Fruit fly (Drosophila melanogaster) whole organism, embryonic: ENCODE data around the gene rols.

Experiments used
- Atf-2 ChIP-seq: fragments of 200-800 bp; sonication (Bioruptor generic); optimal IDR thresholded peaks from 2 replicates; lab custom pipeline; 2016; ENCODE audit warnings: missing biosample characterization, missing genetic modification characterization
- Atf3 ChIP-seq: fragments of 200-800 bp; sonication (Bioruptor generic); optimal IDR thresholded peaks from 3 replicates; lab custom pipeline; 2016; ENCODE audit warnings: missing biosample characterization, missing genetic modification characterization
- Bteb2 ChIP-seq: fragments of 200-800 bp; sonication (Bioruptor generic); optimal IDR thresholded peaks from 2 replicates; lab custom pipeline; 2016; ENCODE audit warnings: missing biosample characterization, missing genetic modification characterization
- CG12769 ChIP-seq: fragments of 200-800 bp; sonication (Bioruptor generic); optimal IDR thresholded peaks from 2 replicates; lab custom pipeline; 2019; ENCODE audit warnings: missing biosample characterization, mild to moderate bottlenecking, missing genetic modification characterization, moderate library complexity
- CG13894 ChIP-seq: fragments of 200-800 bp; sonication (Bioruptor generic); optimal IDR thresholded peaks from 3 replicates; lab custom pipeline; 2018; ENCODE audit warnings: missing biosample characterization, mild to moderate bottlenecking, missing genetic modification characterization, moderate library complexity
- CG14667 ChIP-seq: fragments of 200-800 bp; sonication (Bioruptor generic); IDR thresholded peaks from 2 replicates; pipeline ENCODE4 v1.3.6; 2022; ENCODE audit warnings: missing biosample characterization, missing genetic modification characterization
- CG15073 ChIP-seq: fragments of 200-800 bp; sonication (Bioruptor generic); optimal IDR thresholded peaks from 2 replicates; lab custom pipeline; 2016; ENCODE audit warnings: missing biosample characterization, missing genetic modification characterization
- CG17359 ChIP-seq: fragments of 200-800 bp; sonication (Bioruptor generic); optimal IDR thresholded peaks from 3 replicates; lab custom pipeline; 2018; ENCODE audit warnings: missing biosample characterization, mild to moderate bottlenecking, missing genetic modification characterization, moderate library complexity
- CG2889 ChIP-seq: fragments of 200-800 bp; sonication (Bioruptor generic); IDR thresholded peaks from 3 replicates; pipeline ENCODE4 v1.3.6; 2022; ENCODE audit warnings: missing biosample characterization, missing genetic modification characterization
- CG3065 ChIP-seq: fragments of 200-800 bp; sonication (Bioruptor generic); optimal IDR thresholded peaks from 2 replicates; lab custom pipeline; 2016; ENCODE audit warnings: missing biosample characterization, missing genetic modification characterization
- CG31365 ChIP-seq: fragments of 200-800 bp; sonication (Bioruptor generic); optimal IDR thresholded peaks from 2 replicates; lab custom pipeline; 2018; ENCODE audit warnings: missing biosample characterization, mild to moderate bottlenecking, missing genetic modification characterization
- CG32767 ChIP-seq: fragments of 200-800 bp; sonication (Bioruptor generic); IDR thresholded peaks from 2 replicates; pipeline ENCODE4 v1.3.6; 2022; ENCODE audit warnings: missing biosample characterization, missing genetic modification characterization
- CG5245 ChIP-seq: fragments of 200-800 bp; sonication (Bioruptor generic); optimal IDR thresholded peaks from 3 replicates; lab custom pipeline; 2016; ENCODE audit warnings: missing biosample characterization, missing genetic modification characterization
- CG6254 ChIP-seq: fragments of 200-800 bp; sonication (Bioruptor generic); optimal IDR thresholded peaks from 3 replicates; lab custom pipeline; 2017; ENCODE audit warnings: mild to moderate bottlenecking, missing biosample characterization, missing genetic modification reagents, missing genetic modification characterization
- CG6791 ChIP-seq: fragments of 200-800 bp; sonication (Bioruptor generic); IDR thresholded peaks from 3 replicates; pipeline ENCODE4 v1.3.6; 2022; ENCODE audit warnings: missing biosample characterization, missing genetic modification characterization; ENCODE audit not compliant: partially characterized antibody
- CG7928 ChIP-seq: fragments of 200-800 bp; sonication (Bioruptor generic); optimal IDR thresholded peaks from 2 replicates; lab custom pipeline; 2017; ENCODE audit warnings: missing biosample characterization, mild to moderate bottlenecking, missing genetic modification characterization
- CG7963 ChIP-seq: fragments of 200-800 bp; sonication (Bioruptor generic); IDR thresholded peaks from 3 replicates; pipeline ENCODE4 v1.3.6; 2022; ENCODE audit warnings: missing biosample characterization, missing genetic modification characterization; ENCODE audit not compliant: partially characterized antibody
- CG9727 ChIP-seq: fragments of 200-800 bp; sonication (Bioruptor generic); optimal IDR thresholded peaks from 3 replicates; lab custom pipeline; 2017; ENCODE audit warnings: missing biosample characterization, mild to moderate bottlenecking, missing genetic modification characterization
- CG9876 ChIP-seq: fragments of 200-800 bp; sonication (Bioruptor generic); optimal IDR thresholded peaks from 2 replicates; lab custom pipeline; 2016; ENCODE audit warnings: missing biosample characterization, missing genetic modification characterization
- CrebB ChIP-seq: fragments of 200-800 bp; sonication (Bioruptor generic); optimal IDR thresholded peaks from 3 replicates; lab custom pipeline; 2018; ENCODE audit warnings: missing biosample characterization, mild to moderate bottlenecking, missing genetic modification characterization
- Deaf1 ChIP-seq: fragments of 200-800 bp; optimal IDR thresholded peaks from 3 replicates; lab custom pipeline; 2019; ENCODE audit warnings: missing biosample characterization, mild to moderate bottlenecking, missing genetic modification characterization, moderate library complexity
- E2f1 ChIP-seq: fragments of 200-800 bp; sonication (Bioruptor generic); IDR thresholded peaks from 2 replicates; pipeline ENCODE4 v1.3.6; 2022; ENCODE audit warnings: missing biosample characterization, missing genetic modification characterization
- Hr3 ChIP-seq: fragments of 200-800 bp; sonication (Bioruptor generic); optimal IDR thresholded peaks from 3 replicates; lab custom pipeline; 2016; ENCODE audit warnings: missing biosample characterization, missing genetic modification characterization
- Kr ChIP-seq: fragments of 200-800 bp; sonication (Bioruptor generic); optimal IDR thresholded peaks from 2 replicates; lab custom pipeline; 2017; ENCODE audit warnings: missing biosample characterization, mild to moderate bottlenecking, missing genetic modification characterization
- Lpt ChIP-seq: fragments of >200 bp; optimal IDR thresholded peaks from 2 replicates; lab custom pipeline; 2018; ENCODE audit warnings: missing biosample characterization, missing genetic modification characterization
- MESR4 ChIP-seq: fragments of 200-800 bp; sonication (Bioruptor generic); optimal IDR thresholded peaks from 2 replicates; lab custom pipeline; 2018; ENCODE audit warnings: missing biosample characterization, mild to moderate bottlenecking, missing genetic modification characterization, moderate library complexity
- Opbp ChIP-seq: fragments of 200-800 bp; sonication (Bioruptor generic); IDR thresholded peaks from 3 replicates; pipeline ENCODE4 v1.3.6; 2022; ENCODE audit warnings: missing biosample characterization, missing genetic modification characterization; ENCODE audit not compliant: partially characterized antibody
- Ptx1 ChIP-seq: fragments of 200-800 bp; sonication (Bioruptor generic); IDR thresholded peaks from 2 replicates; pipeline ENCODE4 v1.3.6; 2022; ENCODE audit warnings: missing biosample characterization, missing genetic modification characterization
- Xbp1 ChIP-seq: fragments of 200-800 bp; sonication (Bioruptor generic); optimal IDR thresholded peaks from 3 replicates; lab custom pipeline; 2016; ENCODE audit warnings: missing biosample characterization, mild to moderate bottlenecking, missing genetic modification characterization
- ab ChIP-seq: fragments of 200-800 bp; sonication (Bioruptor generic); optimal IDR thresholded peaks from 2 replicates; lab custom pipeline; 2016; ENCODE audit warnings: missing biosample characterization, missing genetic modification characterization
- abd-A ChIP-seq: fragments of 200-800 bp; sonication (Bioruptor generic); optimal IDR thresholded peaks from 3 replicates; lab custom pipeline; 2019; ENCODE audit warnings: missing biosample characterization, mild to moderate bottlenecking, missing genetic modification characterization, moderate library complexity
- ap ChIP-seq: fragments of 200-800 bp; sonication (Bioruptor generic); IDR thresholded peaks from 2 replicates; pipeline ENCODE4 v1.3.6; 2022; ENCODE audit warnings: missing biosample characterization, missing genetic modification characterization
- bowl ChIP-seq: fragments of 200-800 bp; sonication (Bioruptor generic); IDR thresholded peaks from 2 replicates; pipeline ENCODE4 v1.3.6; 2022; ENCODE audit warnings: missing biosample characterization, missing genetic modification characterization
- crc ChIP-seq: fragments of 200-800 bp; sonication (Bioruptor generic); optimal IDR thresholded peaks from 2 replicates; lab custom pipeline; 2016; ENCODE audit warnings: missing biosample characterization, missing genetic modification characterization
- crp ChIP-seq, 2 experiments: fragments of 200-800 bp; sonication (Bioruptor generic); optimal IDR thresholded peaks; 2 replicates in 1 of 2; 3 replicates in 1 of 2; lab custom pipeline; 2017; ENCODE audit warnings: missing biosample characterization in 2 of 2, missing genetic modification characterization in 2 of 2, mild to moderate bottlenecking in 1 of 2, moderate library complexity in 1 of 2
- grau ChIP-seq: fragments of 200-800 bp; optimal IDR thresholded peaks from 3 replicates; lab custom pipeline; 2019; ENCODE audit warnings: missing biosample characterization, mild to moderate bottlenecking, missing genetic modification characterization, moderate library complexity
- h ChIP-seq: fragments of >200 bp; optimal IDR thresholded peaks from 2 replicates; lab custom pipeline; 2017
- hbn ChIP-seq: fragments of 200-800 bp; sonication (Bioruptor generic); IDR thresholded peaks from 2 replicates; pipeline ENCODE4 v1.3.6; 2022; ENCODE audit warnings: missing biosample characterization, missing genetic modification characterization; ENCODE audit not compliant: partially characterized antibody
- hth ChIP-seq: fragments of >200 bp; optimal IDR thresholded peaks from 2 replicates; lab custom pipeline; 2017; ENCODE audit warnings: inconsistent platforms
- inv ChIP-seq: fragments of 200-800 bp; sonication (Bioruptor generic); IDR thresholded peaks from 2 replicates; pipeline ENCODE4 v1.3.6; 2022; ENCODE audit warnings: missing biosample characterization, missing genetic modification characterization; ENCODE audit not compliant: partially characterized antibody
- kah ChIP-seq: fragments of 200-800 bp; sonication (Bioruptor generic); optimal IDR thresholded peaks from 2 replicates; lab custom pipeline; 2018; ENCODE audit warnings: missing biosample characterization, mild to moderate bottlenecking, missing genetic modification characterization
- klu ChIP-seq: fragments of 200-800 bp; sonication (Bioruptor generic); IDR thresholded peaks from 2 replicates; pipeline ENCODE4 v1.3.6; 2022; ENCODE audit warnings: missing biosample characterization, missing genetic modification characterization
- lbe ChIP-seq: fragments of 200-800 bp; sonication (Bioruptor generic); optimal IDR thresholded peaks from 2 replicates; lab custom pipeline; 2016; ENCODE audit warnings: missing biosample characterization, mild to moderate bottlenecking, missing genetic modification characterization
- lov ChIP-seq, 2 experiments: fragments of 200-800 bp in 1 of 2; fragments of >200 bp in 1 of 2; sonication (Bioruptor generic) in 1 of 2; IDR thresholded peaks in 1 of 2; optimal IDR thresholded peaks in 1 of 2; 2 replicates in 1 of 2; 3 replicates in 1 of 2; pipeline versions ENCODE4 v1.3.6 to Lab custom; 2017 to 2022; ENCODE audit warnings: missing biosample characterization in 1 of 2, missing genetic modification characterization in 1 of 2
- pita ChIP-seq: fragments of 200-800 bp; sonication (Bioruptor generic); optimal IDR thresholded peaks from 2 replicates; lab custom pipeline; 2017; ENCODE audit warnings: missing biosample characterization, mild to moderate bottlenecking, missing genetic modification characterization
- pzg ChIP-seq: fragments of 200-800 bp; sonication (Bioruptor generic); optimal IDR thresholded peaks from 3 replicates; lab custom pipeline; 2018; ENCODE audit warnings: missing biosample characterization, mild to moderate bottlenecking, missing genetic modification characterization, moderate library complexity
- ranshi ChIP-seq: fragments of 200-800 bp; sonication (Bioruptor generic); IDR thresholded peaks from 2 replicates; pipeline ENCODE4 v1.3.6; 2022; ENCODE audit warnings: missing biosample characterization, missing genetic modification characterization
- sim ChIP-seq: fragments of 200-800 bp; sonication (Bioruptor generic); IDR thresholded peaks from 2 replicates; pipeline ENCODE4 v1.3.6; 2022; ENCODE audit warnings: missing biosample characterization, missing genetic modification characterization
- sr ChIP-seq: fragments of 200-800 bp; sonication (Bioruptor generic); IDR thresholded peaks from 3 replicates; pipeline ENCODE4 v1.3.6; 2022; ENCODE audit warnings: missing biosample characterization, missing genetic modification characterization
- tll ChIP-seq, 2 experiments: fragments of 200-800 bp in 1 of 2; fragments of >200 bp in 1 of 2; sonication (Bioruptor generic) in 1 of 2; optimal IDR thresholded peaks; 2 replicates each; lab custom pipeline; 2017 to 2019; ENCODE audit warnings: missing biosample characterization in 2 of 2, missing genetic modification characterization in 2 of 2, mild to moderate bottlenecking in 1 of 2, moderate library complexity in 1 of 2
- zfh1 ChIP-seq: fragments of 200-800 bp; sonication (Bioruptor generic); IDR thresholded peaks from 3 replicates; pipeline ENCODE4 v1.3.6; 2022; ENCODE audit warnings: missing biosample characterization, missing genetic modification characterization

Gene rols

DNA sequence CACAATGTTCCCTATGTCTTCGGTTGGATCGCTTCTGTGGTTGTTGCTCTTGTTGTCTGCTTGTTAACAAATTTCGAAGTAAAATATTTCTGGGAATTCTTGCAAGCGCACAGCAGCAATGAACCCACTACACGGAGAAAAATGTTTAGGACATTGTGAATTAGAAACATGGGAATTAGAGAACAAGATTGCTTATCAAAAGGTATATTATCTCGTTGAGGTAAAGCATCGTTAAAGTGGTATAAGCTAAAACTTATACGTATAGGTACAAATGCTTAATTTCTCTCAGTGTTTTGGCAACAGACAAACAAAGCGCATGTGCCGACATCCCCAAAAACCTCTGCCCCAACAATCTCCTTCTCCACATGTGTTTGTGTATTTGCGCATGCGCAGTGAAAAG lies 11.0 kb downstream of the rols start (continued):
- TF ChIP-seq lov (optimal IDR thresholded peaks at IDR 0.05; lab: Kevin White, UChicago) (no peak), lov (GFP tag; IDR thresholded peaks at IDR 0.05; lab: Robert Waterston, UW) (0 out of 3 replicates have a peak, but pooled peaks have one; percentile 17), ap (0 out of 2 replicates have a peak, but pooled peaks have one; percentile 16), CrebB (tag; lab: Kevin White, UChicago) (no peak), pzg (GFP tag; lab: Kevin White, UChicago) (no peak), crp (GFP tag; optimal IDR thresholded peaks at IDR 0.05; lab: Kevin White, UChicago) (no peak), crc (GFP tag; lab: Kevin White, UChicago) (no peak), CG12769 (tag; lab: Kevin White, UChicago) (peak; percentile 10), CG7963 (GFP tag; lab: Robert Waterston, UW) (no peak), CG13894 (tag; lab: Kevin White, UChicago) (no peak), MESR4 (no peak), Lpt (GFP tag; lab: Kevin White, UChicago) (no peak), ranshi (GFP tag; lab: Robert Waterston, UW) (peak; percentile 29; the same call in 1 of the 2 replicates), pita (no peak), Xbp1 (GFP tag; lab: Kevin White, UChicago) (peak; percentile 9), CG32767 (GFP tag; lab: Robert Waterston, UW) (peak; percentile 32; the same call in 1 of the 2 replicates), sim (no peak), CG2889 (no peak), Deaf1 (tag; lab: Kevin White, UChicago) (no peak), CG6791 (GFP tag; lab: Robert Waterston, UW) (no peak), hth (no peak), h (lab: Kevin White, UChicago) (no peak), lbe (peak; percentile 90), hbn (GFP tag; lab: Robert Waterston, UW) (no peak), inv (GFP tag; lab: Robert Waterston, UW) (no peak), CG9876 (GFP tag; lab: Kevin White, UChicago) (no peak), CG9727 (GFP tag; lab: Kevin White, UChicago) (peak; percentile 55), grau (tag; lab: Kevin White, UChicago) (peak; percentile 25), tll (GFP tag; optimal IDR thresholded peaks at IDR 0.05; lab: Kevin White, UChicago) (no peak), CG14667 (GFP tag; lab: Robert Waterston, UW) (peak; percentile 24; the same call in 1 of the 2 replicates), Hr3 (GFP tag; lab: Kevin White, UChicago) (no peak), E2f1 (GFP tag; lab: Robert Waterston, UW) (no peak), Opbp (GFP tag; lab: Robert Waterston, UW) (no peak), kah (GFP tag; lab: Kevin White, UChicago) (peak; percentile 4), Bteb2 (no peak), sr (no peak), abd-A (tag; lab: Kevin White, UChicago) (no peak), klu (no peak), Kr (GFP tag; lab: Kevin White, UChicago) (no peak), bowl (no peak), CG31365 (tag; lab: Kevin White, UChicago) (no peak), CG5245 (no peak), ab (GFP tag; lab: Kevin White, UChicago) (no peak), zfh1 (peak; percentile 66), Ptx1 (GFP tag; lab: Robert Waterston, UW) (peak; percentile 52), CG6254 (peak; percentile 69), Atf3 (GFP tag; lab: Kevin White, UChicago) (no peak), Atf-2 (GFP tag; lab: Kevin White, UChicago) (no peak), CG15073 (no peak), CG17359 (tag; lab: Kevin White, UChicago) (peak; percentile 51), CG7928 (GFP tag; lab: Kevin White, UChicago) (no peak), CG3065 (GFP tag; lab: Kevin White, UChicago) (no peak)
